Fruit fly (Drosophila melanogaster): ENCODE measurements around the gene CG9541.

Gene CG9541

DNA sequence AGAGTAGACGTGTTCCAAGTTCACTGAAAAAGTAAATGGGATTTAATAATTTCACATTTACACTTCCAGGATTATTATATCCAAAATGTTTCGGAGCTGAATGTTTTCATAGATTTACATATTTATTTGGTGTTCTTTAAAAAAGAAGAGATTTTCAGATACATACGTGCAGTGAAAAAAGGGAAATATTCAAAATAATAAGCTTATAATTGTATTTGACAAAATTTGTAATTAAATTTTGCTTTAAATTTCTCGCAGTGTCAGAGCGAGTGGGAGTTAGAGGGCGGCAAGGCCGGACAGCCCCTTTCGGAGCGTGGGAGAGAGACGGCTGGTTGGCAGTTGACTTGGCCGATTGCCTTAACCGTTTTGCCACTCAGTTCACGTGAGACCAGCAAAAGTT, 38.2 kb downstream of the CG9541 start, which contains the start of gene Tsp29Fb (continued):
- TF ChIP-seq abd-A (tag; optimal IDR thresholded peaks at IDR 0.05) = no peak
- peak; percentile 34 for TF ChIP-seq CG8944 (GFP tag; optimal IDR thresholded peaks at IDR 0.05)
- TF ChIP-seq insv (GFP tag; optimal IDR thresholded peaks at IDR 0.05) = no peak
- peak; percentile 13 for TF ChIP-seq sd (tag; optimal IDR thresholded peaks at IDR 0.05)
- peak; percentile 39 for TF ChIP-seq CG18011 (GFP tag; optimal IDR thresholded peaks at IDR 0.05)
- peak; percentile 88 for TF ChIP-seq CG7839 (tag; optimal IDR thresholded peaks at IDR 0.05)
- peak; percentile 50 for TF ChIP-seq Hmx (GFP tag; optimal IDR thresholded peaks at IDR 0.05)
- TF ChIP-seq Pdp1 (GFP tag; optimal IDR thresholded peaks at IDR 0.05) = peak; percentile 47 to 59
- no peak for TF ChIP-seq bigmax (GFP tag; optimal IDR thresholded peaks at IDR 0.05)
- no peak for TF ChIP-seq Sin3A (optimal IDR thresholded peaks at IDR 0.05)
- peak; percentile 45 for TF ChIP-seq NC2β (GFP tag; optimal IDR thresholded peaks at IDR 0.05)
- peak; percentile 43 for TF ChIP-seq gcm (GFP tag; optimal IDR thresholded peaks at IDR 0.05)
- peak; percentile 57 for TF ChIP-seq CG31224 (GFP tag; IDR thresholded peaks at IDR 0.05)
- peak; percentile 37 for TF ChIP-seq CG8281 (tag; optimal IDR thresholded peaks at IDR 0.05)
- peak; percentile 58 for TF ChIP-seq CG13775 (GFP tag; optimal IDR thresholded peaks at IDR 0.05)
- no peak for TF ChIP-seq hkb (optimal IDR thresholded peaks at IDR 0.05)
- TF ChIP-seq hkb (GFP tag; IDR thresholded peaks at IDR 0.05) = peak; percentile 83
- peak; percentile 79 for TF ChIP-seq Ets65A (GFP tag)
- no peak for TF ChIP-seq cg (GFP tag; optimal IDR thresholded peaks at IDR 0.05)
- TF ChIP-seq CG12744 (GFP tag; optimal IDR thresholded peaks at IDR 0.05) = peak; percentile 29
- TF ChIP-seq Oaz (GFP tag; IDR thresholded peaks at IDR 0.05) = peak; percentile 38; the same call in 1 of the 2 replicates
- no peak for TF ChIP-seq ash1 (GFP tag; optimal IDR thresholded peaks at IDR 0.05)
- no peak for TF ChIP-seq CG13894 (tag; optimal IDR thresholded peaks at IDR 0.05)
- TF ChIP-seq Gsc (GFP tag; IDR thresholded peaks at IDR 0.05) = no peak
- TF ChIP-seq Ravus (GFP tag; IDR thresholded peaks at IDR 0.05) = no peak
- no peak for TF ChIP-seq zen (tag; optimal IDR thresholded peaks at IDR 0.05)
- TF ChIP-seq CG3281 (GFP tag; optimal IDR thresholded peaks at IDR 0.05) = peak; percentile 85
- TF ChIP-seq CG4360 (GFP tag; IDR thresholded peaks at IDR 0.05) = no peak
- TF ChIP-seq ewg (GFP tag; optimal IDR thresholded peaks at IDR 0.05) = peak; percentile 37
- TF ChIP-seq CG6254 (GFP tag; optimal IDR thresholded peaks at IDR 0.05) = no peak
- TF ChIP-seq cwo (GFP tag; optimal IDR thresholded peaks at IDR 0.05) = peak; percentile 84
- peak; percentile 61 for TF ChIP-seq Deaf1 (tag; optimal IDR thresholded peaks at IDR 0.05)
- no peak for TF ChIP-seq pb (GFP tag; optimal IDR thresholded peaks at IDR 0.05)
- peak; percentile 86 for TF ChIP-seq CG8924 (tag; optimal IDR thresholded peaks at IDR 0.05)
- no peak for TF ChIP-seq Elba2 (GFP tag; optimal IDR thresholded peaks at IDR 0.05)
- TF ChIP-seq CG7928 (GFP tag; optimal IDR thresholded peaks at IDR 0.05) = peak; percentile 15
- TF ChIP-seq Dip3 (GFP tag; optimal IDR thresholded peaks at IDR 0.05) = peak; percentile 65
- TF ChIP-seq gem (tag; optimal IDR thresholded peaks at IDR 0.05) = peak; percentile 88
- no peak for TF ChIP-seq HLH4C (GFP tag; IDR thresholded peaks at IDR 0.05; ENCODE audit: partially characterized antibody)
- peak; percentile 86 for TF ChIP-seq CG11504 (tag; optimal IDR thresholded peaks at IDR 0.05)
- peak; percentile 89 for TF ChIP-seq Med (GFP tag)
- TF ChIP-seq chinmo (GFP tag; IDR thresholded peaks at IDR 0.05; ENCODE audit: partially characterized antibody) = no peak
- no peak for TF ChIP-seq wek (GFP tag; optimal IDR thresholded peaks at IDR 0.05)
- peak; percentile 46 for TF ChIP-seq nau (GFP tag; optimal IDR thresholded peaks at IDR 0.05)
- 0 out of 3 replicates have a peak, but pooled peaks have one; percentile 47 for TF ChIP-seq CG3726 (GFP tag; IDR thresholded peaks at IDR 0.05)
- no peak for TF ChIP-seq danr (GFP tag; IDR thresholded peaks at IDR 0.05)
- TF ChIP-seq CG17385 (GFP tag; optimal IDR thresholded peaks at IDR 0.05) = peak; percentile 76
- TF ChIP-seq CG14860 (GFP tag; IDR thresholded peaks at IDR 0.05; ENCODE audit: partially characterized antibody) = no peak
- TF ChIP-seq bab2 (GFP tag; optimal IDR thresholded peaks at IDR 0.05) = peak; percentile 65
- TF ChIP-seq Doc3 (GFP tag; IDR thresholded peaks at IDR 0.05; ENCODE audit: partially characterized antibody) = no peak
- TF ChIP-seq br (optimal IDR thresholded peaks at IDR 0.05) = no peak

Data from whole organism, embryonic.